Fruit fly (Drosophila melanogaster): ENCODE data around the gene Ctps.

Ctps gene

DNA sequence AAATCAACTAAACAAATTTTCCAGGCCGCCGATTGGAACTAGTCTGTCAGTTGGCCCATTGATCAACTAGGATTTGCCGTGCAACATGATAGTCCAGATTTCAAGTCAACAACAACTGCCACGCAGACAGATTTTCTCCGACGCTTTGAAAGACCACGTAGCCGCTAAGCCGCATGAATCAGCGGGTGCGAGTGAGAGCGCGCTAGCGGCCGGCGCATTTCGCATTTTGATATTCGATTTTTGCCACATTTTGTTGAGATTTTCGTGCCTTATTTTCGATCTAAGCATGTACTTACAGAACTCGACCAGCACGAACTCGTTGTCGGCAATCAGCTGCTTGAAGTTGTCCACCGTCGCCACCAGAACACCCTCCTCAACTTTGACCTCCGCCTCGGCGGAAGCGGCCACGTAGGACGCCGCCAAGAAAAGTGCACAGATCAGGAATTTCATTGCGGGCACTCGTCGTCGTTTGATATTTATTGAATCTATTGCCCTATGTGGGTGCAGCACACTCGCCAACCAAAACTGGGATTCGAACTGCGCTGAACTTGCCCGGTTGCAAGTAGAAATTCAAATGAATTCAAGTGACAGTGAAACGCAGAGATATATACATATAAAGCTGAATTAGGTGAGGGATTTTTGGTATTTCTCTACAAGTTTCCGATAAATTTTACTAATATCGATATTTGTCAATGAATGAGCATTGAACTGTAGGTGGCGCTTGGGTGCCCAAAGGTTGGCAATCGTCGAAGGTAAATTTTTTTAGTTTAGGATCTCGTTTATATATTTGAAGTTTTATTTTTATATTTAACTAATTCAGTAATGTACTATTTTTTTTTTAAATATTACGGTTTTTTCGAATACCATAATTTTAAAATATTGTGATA, 44.5 kb downstream of the Ctps start, which contains the start of gene Pdi (continued):
- TF ChIP-seq her (GFP tag; optimal IDR thresholded peaks at IDR 0.05) (peak; percentile 5), Sin3A (optimal IDR thresholded peaks at IDR 0.05) (peak; percentile 43), CG10267 (tag; optimal IDR thresholded peaks at IDR 0.05) (peak; percentile 64), CG17912 (GFP tag; optimal IDR thresholded peaks at IDR 0.05) (peak; percentile 34), Dek (tag; optimal IDR thresholded peaks at IDR 0.05) (peak; percentile 42), CG1832 (GFP tag; optimal IDR thresholded peaks at IDR 0.05) (peak; percentile 71), Oli (tag; optimal IDR thresholded peaks at IDR 0.05) (no peak), repo (GFP tag; optimal IDR thresholded peaks at IDR 0.05) (peak; percentile 2), Awh (GFP tag; IDR thresholded peaks at IDR 0.05) (no peak), CG12769 (tag; optimal IDR thresholded peaks at IDR 0.05) (peak; percentile 43), CG34376 (GFP tag; optimal IDR thresholded peaks at IDR 0.05) (peak; percentile 19), CG42726 (GFP tag; IDR thresholded peaks at IDR 0.05; ENCODE audit: partially characterized antibody) (peak; percentile 70), CG8924 (tag; optimal IDR thresholded peaks at IDR 0.05) (peak; percentile 11), Camta (GFP tag; optimal IDR thresholded peaks at IDR 0.05) (peak; percentile 31), CG32772 (GFP tag; IDR thresholded peaks at IDR 0.05) (no peak), jigr1 (GFP tag; IDR thresholded peaks at IDR 0.05) (no peak; the same call in 2 of the 3 replicates), CG13624 (GFP tag; optimal IDR thresholded peaks at IDR 0.05) (peak; percentile 43), CG14710 (tag; optimal IDR thresholded peaks at IDR 0.05) (peak; percentile 59), gem (tag; optimal IDR thresholded peaks at IDR 0.05) (peak; percentile 32), CG7963 (GFP tag; IDR thresholded peaks at IDR 0.05; ENCODE audit: partially characterized antibody) (no peak), abd-A (tag; optimal IDR thresholded peaks at IDR 0.05) (peak; percentile 17), sug (tag; optimal IDR thresholded peaks at IDR 0.05) (peak; percentile 50), Ssrp (tag; optimal IDR thresholded peaks at IDR 0.05) (no peak), CG7839 (tag; optimal IDR thresholded peaks at IDR 0.05) (peak; percentile 29), sqz (GFP tag; optimal IDR thresholded peaks at IDR 0.05) (peak; percentile 38), hb (GFP tag; IDR thresholded peaks at IDR 0.05; ENCODE audit: partially characterized antibody) (peak; percentile 67), Ets97D (GFP tag; optimal IDR thresholded peaks at IDR 0.05) (peak; percentile 65), NC2β (GFP tag; optimal IDR thresholded peaks at IDR 0.05) (peak; percentile 48), D (optimal IDR thresholded peaks at IDR 0.05) (peak; percentile 24), D (GFP tag; optimal IDR thresholded peaks at IDR 0.05) (no peak), mld (GFP tag; IDR thresholded peaks at IDR 0.05; ENCODE audit: partially characterized antibody) (peak; percentile 46; the same call in 1 of the 3 replicates), CG7928 (GFP tag; optimal IDR thresholded peaks at IDR 0.05) (peak; percentile 26), CG13424 (tag; optimal IDR thresholded peaks at IDR 0.05) (peak; percentile 18), CG16779 (GFP tag; IDR thresholded peaks at IDR 0.05) (no peak), Lpt (GFP tag; optimal IDR thresholded peaks at IDR 0.05) (no peak), CG2120 (GFP tag; optimal IDR thresholded peaks at IDR 0.05) (peak; percentile 25), CG2199 (GFP tag; IDR thresholded peaks at IDR 0.05) (peak; percentile 78; the same call in 2 of the 3 replicates), chinmo (GFP tag; IDR thresholded peaks at IDR 0.05; ENCODE audit: partially characterized antibody) (peak; percentile 76; the same call in 2 of the 4 replicates), ewg (GFP tag; optimal IDR thresholded peaks at IDR 0.05) (peak; percentile 10), Dp (GFP tag; optimal IDR thresholded peaks at IDR 0.05) (peak; percentile 62), CG2129 (GFP tag; IDR thresholded peaks at IDR 0.05; ENCODE audit: partially characterized antibody) (peak; percentile 22; the same call in 1 of the 2 replicates), ATbp (GFP tag; optimal IDR thresholded peaks at IDR 0.05) (peak; percentile 6), CG1792 (GFP tag; optimal IDR thresholded peaks at IDR 0.05) (peak; percentile 7), CG8478 (optimal IDR thresholded peaks at IDR 0.05) (no peak), Scr (GFP tag; IDR thresholded peaks at IDR 0.05; ENCODE audit: partially characterized antibody) (peak; percentile 69), caup (GFP tag; optimal IDR thresholded peaks at IDR 0.05; ENCODE audit: severe bottlenecking) (peak; percentile 4), YL-1 (GFP tag; optimal IDR thresholded peaks at IDR 0.05) (peak; percentile 81), CG17612 (GFP tag; IDR thresholded peaks at IDR 0.05) (no peak)

All from whole organism, embryonic.